Fruit fly (Drosophila melanogaster): Measurements from ENCODE around the gene Pde1c.

The Pde1c gene

dm6 chr2L:11928464-11928863 lies at the start of gene Pde1c:
TSS of gene Pde1c (minus strand) at chr2L:11928572.
- TF ChIP-seq eyg (GFP tag; optimal IDR thresholded peaks at IDR 0.05) (no peak), CG10209 (GFP tag; optimal IDR thresholded peaks at IDR 0.05) (no peak), Six4 (GFP tag; optimal IDR thresholded peaks at IDR 0.05) (no peak), Deaf1 (tag; optimal IDR thresholded peaks at IDR 0.05) (peak; percentile 86), CG1024 (GFP tag; IDR thresholded peaks at IDR 0.05) (no peak), CG5180 (GFP tag; optimal IDR thresholded peaks at IDR 0.05) (peak; percentile 97), Asciz (GFP tag; optimal IDR thresholded peaks at IDR 0.05) (no peak)

dm6 chr2L:11977721-11978120 lies 49.3 kb upstream of the Pde1c start:
- TF ChIP-seq CG14050 (GFP tag; IDR thresholded peaks at IDR 0.05): no peak
- no peak for TF ChIP-seq CG4617 (GFP tag; optimal IDR thresholded peaks at IDR 0.05; ENCODE audit: borderline replicate concordance)
- no peak for TF ChIP-seq Oli (tag; optimal IDR thresholded peaks at IDR 0.05)
- TF ChIP-seq hkb (optimal IDR thresholded peaks at IDR 0.05): no peak
- TF ChIP-seq hkb (GFP tag; IDR thresholded peaks at IDR 0.05): no peak
- no peak for TF ChIP-seq BEAF-32 (GFP tag; optimal IDR thresholded peaks at IDR 0.05)
- no peak for TF ChIP-seq Dek (tag; optimal IDR thresholded peaks at IDR 0.05)
- TF ChIP-seq oc (tag; optimal IDR thresholded peaks at IDR 0.05): no peak
- no peak for TF ChIP-seq gt (GFP tag; IDR thresholded peaks at IDR 0.05)
- no peak for TF ChIP-seq corto (GFP tag; optimal IDR thresholded peaks at IDR 0.05)
- TF ChIP-seq ftz-f1 (GFP tag; optimal IDR thresholded peaks at IDR 0.05): no peak
- TF ChIP-seq dmrt99B (tag; optimal IDR thresholded peaks at IDR 0.05): no peak
- no peak for TF ChIP-seq ind (GFP tag; optimal IDR thresholded peaks at IDR 0.05)
- TF ChIP-seq unpg (GFP tag; optimal IDR thresholded peaks at IDR 0.05): no peak
- no peak for TF ChIP-seq CG3407 (GFP tag; optimal IDR thresholded peaks at IDR 0.05)
- TF ChIP-seq CG1832 (GFP tag; optimal IDR thresholded peaks at IDR 0.05): peak; percentile 7
- TF ChIP-seq crp (GFP tag; optimal IDR thresholded peaks at IDR 0.05): no peak
- TF ChIP-seq prd (optimal IDR thresholded peaks at IDR 0.05): no peak
- TF ChIP-seq prd (GFP tag; IDR thresholded peaks at IDR 0.05): no peak
- no peak for TF ChIP-seq sug (tag; optimal IDR thresholded peaks at IDR 0.05)
- TF ChIP-seq lov (optimal IDR thresholded peaks at IDR 0.05): no peak
- TF ChIP-seq lov (GFP tag; IDR thresholded peaks at IDR 0.05): no peak
- TF ChIP-seq Dip3 (GFP tag; optimal IDR thresholded peaks at IDR 0.05): no peak
- no peak for TF ChIP-seq CG31365 (tag; optimal IDR thresholded peaks at IDR 0.05)
- no peak for TF ChIP-seq ap (GFP tag; IDR thresholded peaks at IDR 0.05)
- TF ChIP-seq CG15479 (GFP tag; optimal IDR thresholded peaks at IDR 0.05): peak; percentile 28
- no peak for TF ChIP-seq gsb (GFP tag; IDR thresholded peaks at IDR 0.05)
- no peak for TF ChIP-seq Deaf1 (tag; optimal IDR thresholded peaks at IDR 0.05)
- TF ChIP-seq zen (tag; optimal IDR thresholded peaks at IDR 0.05): peak; percentile 53
- TF ChIP-seq CG11085 (GFP tag; IDR thresholded peaks at IDR 0.05): no peak
- peak; percentile 75 for TF ChIP-seq sens (GFP tag)
- no peak for TF ChIP-seq Aef1 (GFP tag; IDR thresholded peaks at IDR 0.05)

- no peak for TF ChIP-seq mld (GFP tag; IDR thresholded peaks at IDR 0.05; ENCODE audit: partially characterized antibody)
Measured at dm6 chr2L:11976955-11977354, 48.6 kb upstream of the Pde1c start.
